Worm (Caenorhabditis elegans): ENCODE results near the gene cutl-16.

DNA sequence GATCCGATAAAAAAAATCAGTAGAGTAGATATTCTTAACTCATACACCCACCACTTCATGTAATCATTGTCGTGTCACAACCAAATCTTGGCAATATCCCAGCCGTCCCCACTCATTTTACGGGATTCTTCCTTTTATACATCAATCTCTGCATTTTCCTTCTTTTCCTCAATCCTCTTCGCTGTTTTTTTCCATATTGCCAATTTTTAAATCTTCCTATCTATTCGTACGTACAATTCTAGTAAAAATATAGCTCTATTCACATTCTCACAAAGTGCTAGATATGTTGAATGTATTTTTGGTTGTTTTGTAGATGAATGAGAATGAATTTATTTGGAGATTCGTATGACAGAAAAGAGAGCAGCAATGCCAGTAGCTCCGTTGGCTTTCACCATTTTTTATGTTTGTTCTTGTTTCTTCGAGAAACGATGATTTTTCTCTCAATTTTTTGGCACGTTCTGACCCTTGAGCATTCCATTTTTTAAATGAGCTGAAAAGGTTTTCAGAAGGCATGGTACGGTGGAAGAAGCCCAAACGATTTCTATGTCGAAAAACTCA, 34.0 kb downstream of the cutl-16 start, which contains the start of gene T28D9.16:
- no peak for TF ChIP-seq cog-1 (tag; optimal IDR thresholded peaks at IDR 0.05)
- TF ChIP-seq ztf-29 (GFP tag; IDR thresholded peaks at IDR 0.05), result no peak
- TF ChIP-seq flt-1 (GFP tag; IDR thresholded peaks at IDR 0.05), result no peak
- TF ChIP-seq ref-1 (GFP tag; conservative IDR thresholded peaks at IDR 0.05), result no peak

Data from whole organism, midembryonic.